Fruit fly (Drosophila melanogaster): ENCODE measurements around the gene CG11696.

dm6 chrX:11531245-11531644, 42.3 kb upstream of the CG11696 start:
- no peak for TF ChIP-seq phol (tag; optimal IDR thresholded peaks at IDR 0.05)
- TF ChIP-seq chif (GFP tag; optimal IDR thresholded peaks at IDR 0.05), result no peak
- TF ChIP-seq Blimp-1 (GFP tag; optimal IDR thresholded peaks at IDR 0.05), result no peak
- no peak for TF ChIP-seq HLH4C (GFP tag; IDR thresholded peaks at IDR 0.05; ENCODE audit: partially characterized antibody)
- no peak for TF ChIP-seq Camta (GFP tag; optimal IDR thresholded peaks at IDR 0.05)
- no peak for TF ChIP-seq CG14710 (tag; optimal IDR thresholded peaks at IDR 0.05)
- 0 out of 2 replicates have a peak, but pooled peaks have one; percentile 29 for TF ChIP-seq Xrp1 (GFP tag; IDR thresholded peaks at IDR 0.05)

Data from whole organism, embryonic.